Worm (Caenorhabditis elegans) whole organism, L4 larva: ENCODE results near the gene rpy-1.

Source experiments
- F49E8.2 ChIP-seq: sonication (generic microtip); optimal IDR thresholded peaks from 2 replicates; lab custom pipeline; 2016; ENCODE audit warnings: missing compliant biosample characterization, mild to moderate bottlenecking, missing genetic modification characterization, borderline replicate concordance
- T20F7.1 ChIP-seq: fragments of 200-800 bp; sonication (Bioruptor generic); optimal IDR thresholded peaks from 2 replicates; lab custom pipeline; 2018; ENCODE audit warnings: mild to moderate bottlenecking, missing genetic modification characterization, missing compliant biosample characterization
- T26A8.4 ChIP-seq: fragments of 200-800 bp; sonication (Bioruptor generic); IDR thresholded peaks from 2 replicates; pipeline ENCODE4 v1.3.6; 2022; ENCODE audit warnings: missing genetic modification characterization, missing compliant biosample characterization
- Y105C5A.15 ChIP-seq: fragments of 200-800 bp; sonication (Bioruptor generic); IDR thresholded peaks from 2 replicates; pipeline ENCODE4 v1.3.6; 2022; ENCODE audit warnings: missing genetic modification characterization, missing compliant biosample characterization
- Y48G9A.11 ChIP-seq: fragments of 200-800 bp; sonication (Bioruptor generic); IDR thresholded peaks from 2 replicates; pipeline ENCODE4 v1.3.6; 2022; ENCODE audit warnings: missing genetic modification reagents, missing genetic modification characterization, missing compliant biosample characterization
- Y5F2A.4 ChIP-seq: fragments of 200-800 bp; sonication (Bioruptor generic); optimal IDR thresholded peaks from 2 replicates; lab custom pipeline; 2018; ENCODE audit warnings: mild to moderate bottlenecking, missing genetic modification characterization, missing compliant biosample characterization
- Y75B8A.6 ChIP-seq: fragments of 200-800 bp; sonication (Bioruptor generic); IDR thresholded peaks from 2 replicates; pipeline ENCODE4 v1.3.6; 2022; ENCODE audit warnings: missing genetic modification reagents, missing genetic modification characterization, missing compliant biosample characterization
- aha-1 ChIP-seq: fragments of 150-350 bp; peaks from one replicate; lab custom pipeline; 2014; ENCODE audit warnings: missing biosample characterization, missing genetic modification characterization
- aly-2 ChIP-seq: sonication (generic microtip); optimal IDR thresholded peaks from 2 replicates; lab custom pipeline; 2018; ENCODE audit warnings: missing biosample characterization, missing genetic modification characterization
- arid-1 ChIP-seq: fragments of 200-800 bp; sonication (Bioruptor generic); conservative IDR thresholded peaks from 2 replicates; pipeline ENCODE4 v1.3.6; 2022; ENCODE audit warnings: missing genetic modification reagents, missing genetic modification characterization, missing compliant biosample characterization
- attf-4 ChIP-seq: sonication (generic microtip); optimal IDR thresholded peaks from 3 replicates; lab custom pipeline; 2017; ENCODE audit warnings: missing biosample characterization, missing genetic modification characterization
- ceh-32 ChIP-seq: sonication (generic microtip); optimal IDR thresholded peaks from 2 replicates; lab custom pipeline; 2016; ENCODE audit warnings: mild to moderate bottlenecking, missing genetic modification characterization, missing compliant biosample characterization; ENCODE audit not compliant: poor library complexity
- ceh-44 ChIP-seq: fragments of 200-800 bp; sonication (Bioruptor generic); IDR thresholded peaks from 2 replicates; pipeline ENCODE4 v1.3.6; 2022; ENCODE audit warnings: missing genetic modification reagents, missing genetic modification characterization, missing compliant biosample characterization
- ceh-82 ChIP-seq: sonication (generic microtip); optimal IDR thresholded peaks from 2 replicates; lab custom pipeline; 2017; ENCODE audit warnings: missing biosample characterization, missing genetic modification characterization
- ces-1 ChIP-seq: fragments of 150-350 bp; sonication (generic microtip); optimal IDR thresholded peaks from 4 replicates; lab custom pipeline; 2014; ENCODE audit warnings: missing biosample characterization, missing genetic modification reagents, missing genetic modification characterization
- ctbp-1 ChIP-seq: fragments of 200-800 bp; sonication (Bioruptor generic); IDR thresholded peaks from 2 replicates; pipeline ENCODE4 v1.3.6; 2022; ENCODE audit warnings: missing genetic modification reagents, missing genetic modification characterization, missing compliant biosample characterization
- daf-16 ChIP-seq, 3 experiments: sonication (generic microtip); optimal IDR thresholded peaks; 2 replicates each; lab custom pipeline; 2016 to 2017; ENCODE audit warnings: missing genetic modification characterization in 3 of 3, missing genetic modification reagents in 3 of 3, mild to moderate bottlenecking in 2 of 3, missing compliant biosample characterization in 2 of 3, missing biosample characterization in 1 of 3, moderate library complexity in 1 of 3
- daf-19 ChIP-seq: fragments of 200-800 bp; sonication (Bioruptor generic); conservative IDR thresholded peaks from 2 replicates; pipeline ENCODE4 v1.3.6; 2022; ENCODE audit warnings: missing genetic modification characterization, missing compliant biosample characterization
- dmd-6 ChIP-seq: fragments of 200-800 bp; sonication (Bioruptor generic); IDR thresholded peaks from 2 replicates; pipeline ENCODE4 v1.3.6; 2022; ENCODE audit warnings: missing genetic modification reagents, missing genetic modification characterization, missing compliant biosample characterization
- dmd-8 ChIP-seq: fragments of 200-800 bp; sonication (Bioruptor generic); IDR thresholded peaks from 2 replicates; pipeline ENCODE4 v1.3.6; 2022; ENCODE audit warnings: missing genetic modification characterization, missing compliant biosample characterization
- duxl-1 ChIP-seq: sonication (generic microtip); optimal IDR thresholded peaks from 2 replicates; lab custom pipeline; 2016; ENCODE audit warnings: mild to moderate bottlenecking, missing genetic modification characterization, moderate library complexity, missing compliant biosample characterization; ENCODE audit not compliant: poor library complexity
- dve-1 ChIP-seq: sonication (generic microtip); optimal IDR thresholded peaks from 2 replicates; lab custom pipeline; 2017; ENCODE audit warnings: antibody characterized with exemption, mild to moderate bottlenecking, missing genetic modification characterization, missing compliant biosample characterization; ENCODE audit not compliant: insufficient read depth
- egl-27 ChIP-seq: sonication (generic microtip); optimal IDR thresholded peaks from 3 replicates; lab custom pipeline; 2017; ENCODE audit warnings: missing biosample characterization, missing genetic modification reagents, missing genetic modification characterization
- fos-1 ChIP-seq: fragments of 150-350 bp; optimal IDR thresholded peaks from 2 replicates; lab custom pipeline; 2014; ENCODE audit warnings: missing biosample characterization, missing genetic modification characterization
- hif-1 ChIP-seq, 2 experiments: sonication (generic microtip); optimal IDR thresholded peaks; 2 replicates each; lab custom pipeline; 2016 to 2017; ENCODE audit warnings: missing compliant biosample characterization in 2 of 2, missing genetic modification characterization in 2 of 2, missing genetic modification reagents in 2 of 2, missing genotype in 2 of 2, mild to moderate bottlenecking in 1 of 2
- hlh-11 ChIP-seq: fragments of 200-800 bp; sonication (Bioruptor generic); optimal IDR thresholded peaks from 2 replicates; lab custom pipeline; 2018; ENCODE audit warnings: mild to moderate bottlenecking, missing genetic modification characterization, missing compliant biosample characterization
- hlh-30 ChIP-seq: sonication (generic microtip); optimal IDR thresholded peaks from 2 replicates; lab custom pipeline; 2017; ENCODE audit warnings: antibody characterized with exemption, mild to moderate bottlenecking, missing genetic modification characterization, missing compliant biosample characterization; ENCODE audit not compliant: insufficient read depth
- hmg-1.1 ChIP-seq: fragments of 200-800 bp; sonication (Bioruptor generic); IDR thresholded peaks from 2 replicates; pipeline ENCODE4 v1.3.6; 2022; ENCODE audit warnings: missing genetic modification reagents, missing genetic modification characterization, missing compliant biosample characterization
- lin-1 ChIP-seq: fragments of 200-800 bp; sonication (Bioruptor generic); IDR thresholded peaks from 2 replicates; pipeline ENCODE4 v1.3.6; 2022; ENCODE audit warnings: missing genetic modification reagents, missing genetic modification characterization, missing compliant biosample characterization
- lin-15B ChIP-seq: fragments of 150-350 bp; sonication (generic microtip); optimal IDR thresholded peaks from 3 replicates; lab custom pipeline; 2014; ENCODE audit warnings: missing biosample characterization, missing genetic modification characterization
- lin-29 ChIP-seq: fragments of 200-800 bp; sonication (Bioruptor generic); IDR thresholded peaks from 2 replicates; pipeline ENCODE4 v1.3.6; 2022; ENCODE audit warnings: missing genetic modification reagents, missing genetic modification characterization, missing compliant biosample characterization
- lin-38 ChIP-seq: fragments of 200-800 bp; sonication (Bioruptor generic); IDR thresholded peaks from 2 replicates; pipeline ENCODE4 v1.3.6; 2022; ENCODE audit warnings: missing genetic modification reagents, missing genetic modification characterization, missing compliant biosample characterization
- lin-39 ChIP-seq: fragments of 150-350 bp; optimal IDR thresholded peaks from 2 replicates; lab custom pipeline; 2014; ENCODE audit warnings: missing biosample characterization, missing genetic modification reagents, missing genetic modification characterization
- mdt-29 ChIP-seq: fragments of 200-800 bp; sonication (Bioruptor generic); IDR thresholded peaks from 2 replicates; pipeline ENCODE4 v1.3.6; 2022; ENCODE audit warnings: missing genetic modification reagents, missing genetic modification characterization, missing compliant biosample characterization
- nhr-11 ChIP-seq: fragments of 150-350 bp; optimal IDR thresholded peaks from 2 replicates; lab custom pipeline; 2014; ENCODE audit warnings: missing biosample characterization, missing genetic modification characterization
- nhr-111 ChIP-seq: fragments of 200-800 bp; sonication (Bioruptor generic); optimal IDR thresholded peaks from 2 replicates; lab custom pipeline; 2018; ENCODE audit warnings: mild to moderate bottlenecking, missing genetic modification characterization, missing compliant biosample characterization
- nhr-237 ChIP-seq: sonication (generic microtip); optimal IDR thresholded peaks from 2 replicates; lab custom pipeline; 2017; ENCODE audit warnings: missing biosample characterization, missing genetic modification characterization
- nhr-25 ChIP-seq: sonication (generic microtip); optimal IDR thresholded peaks from 2 replicates; lab custom pipeline; 2017; ENCODE audit warnings: missing genetic modification characterization, mild to moderate bottlenecking, missing compliant biosample characterization, antibody characterized with exemption, moderate library complexity, borderline replicate concordance; ENCODE audit not compliant: insufficient read depth
- nhr-28 ChIP-seq: fragments of 150-350 bp; optimal IDR thresholded peaks from 2 replicates; lab custom pipeline; 2014; ENCODE audit warnings: missing biosample characterization, missing genetic modification characterization
- nhr-41 ChIP-seq: fragments of 200-800 bp; sonication (Bioruptor generic); IDR thresholded peaks from 2 replicates; pipeline ENCODE4 v1.3.6; 2022; ENCODE audit warnings: missing genetic modification reagents, missing genetic modification characterization, missing compliant biosample characterization
- pha-4 ChIP-seq, 2 experiments: fragments of 150-350 bp in 1 of 2; fragments of 200-800 bp in 1 of 2; sonication (Bioruptor generic) in 1 of 2; IDR thresholded peaks in 1 of 2; optimal IDR thresholded peaks in 1 of 2; 2 replicates each; pipeline versions ENCODE4 v1.3.6 to Lab custom; 2014 to 2022; ENCODE audit warnings: missing genetic modification characterization in 2 of 2, missing genetic modification reagents in 2 of 2, missing biosample characterization in 1 of 2, missing compliant biosample characterization in 1 of 2
- php-3 ChIP-seq: fragments of 200-800 bp; sonication (Bioruptor generic); IDR thresholded peaks from 2 replicates; pipeline ENCODE4 v1.3.6; 2022; ENCODE audit warnings: missing genetic modification reagents, missing genetic modification characterization, missing compliant biosample characterization
- pqm-1 ChIP-seq: sonication (generic microtip); optimal IDR thresholded peaks from 2 replicates; lab custom pipeline; 2017; ENCODE audit warnings: missing biosample characterization, missing genetic modification characterization
- rbr-2 ChIP-seq: sonication (generic microtip); optimal IDR thresholded peaks from 2 replicates; lab custom pipeline; 2016; ENCODE audit warnings: missing genotype, missing genetic modification characterization, missing compliant biosample characterization
- saeg-2 ChIP-seq: fragments of 200-800 bp; sonication (Bioruptor generic); IDR thresholded peaks from 2 replicates; pipeline ENCODE4 v1.3.6; 2022; ENCODE audit warnings: missing genetic modification reagents, missing genetic modification characterization, missing compliant biosample characterization
- sdz-12 ChIP-seq: fragments of 200-800 bp; sonication (Bioruptor generic); optimal IDR thresholded peaks from 2 replicates; lab custom pipeline; 2018; ENCODE audit warnings: mild to moderate bottlenecking, missing genetic modification characterization, missing compliant biosample characterization
- spr-1 ChIP-seq: sonication (generic microtip); optimal IDR thresholded peaks from 2 replicates; lab custom pipeline; 2016; ENCODE audit warnings: mild to moderate bottlenecking, missing genetic modification characterization, missing compliant biosample characterization
- tra-1 ChIP-seq: fragments of 200-800 bp; sonication (Bioruptor generic); IDR thresholded peaks from 2 replicates; pipeline ENCODE4 v1.3.6; 2022; ENCODE audit warnings: missing genetic modification reagents, missing genetic modification characterization, missing compliant biosample characterization
- zfp-2 ChIP-seq: sonication (generic microtip); optimal IDR thresholded peaks from 2 replicates; lab custom pipeline; 2016; ENCODE audit warnings: mild to moderate bottlenecking, missing genetic modification characterization, missing compliant biosample characterization
- zfp-3 ChIP-seq: fragments of 200-800 bp; sonication (Bioruptor generic); conservative IDR thresholded peaks from 2 replicates; pipeline ENCODE4 v1.3.6; 2022; ENCODE audit warnings: missing genetic modification reagents, missing genetic modification characterization, missing compliant biosample characterization

Gene rpy-1

ce11 chrII:6701497-6701896, 3.9 kb downstream of the rpy-1 start, which contains the start of gene C18H9.6:
TSS of gene C18H9.6 (minus strand) at chrII:6701625.
- TF ChIP-seq lin-1 (GFP tag; lab: Robert Waterston, UW) = peak; percentile 77
- TF ChIP-seq nhr-237 (tag; lab: Kevin White, UChicago) = no peak
- TF ChIP-seq lin-39 (tag; lab: Kevin White, UChicago) = no peak
- TF ChIP-seq nhr-28 (tag; lab: Kevin White, UChicago) = peak; percentile 83
- no peak for TF ChIP-seq pha-4 (GFP tag; IDR thresholded peaks at IDR 0.05; lab: Robert Waterston, UW)
- TF ChIP-seq pha-4 (tag; optimal IDR thresholded peaks at IDR 0.05; lab: Kevin White, UChicago) = no peak
- no peak for TF ChIP-seq daf-16 (GFP tag; optimal IDR thresholded peaks at IDR 0.05; lab: Kevin White, UChicago)
- TF ChIP-seq daf-16 (tag; optimal IDR thresholded peaks at IDR 0.05; lab: Kevin White, UChicago) = no peak
- no peak for TF ChIP-seq Y5F2A.4 (GFP tag; lab: Kevin White, UChicago)
- TF ChIP-seq nhr-41 = no peak
- TF ChIP-seq hmg-1.1 = no peak
- TF ChIP-seq dmd-6 (GFP tag; lab: Robert Waterston, UW) = peak; percentile 91
- TF ChIP-seq ces-1 (GFP tag; lab: Kevin White, UChicago) = no peak
- TF ChIP-seq Y75B8A.6 (GFP tag; lab: Robert Waterston, UW) = no peak
- no peak for TF ChIP-seq nhr-25 (tag; lab: Kevin White, UChicago)
- TF ChIP-seq aly-2 (tag; lab: Kevin White, UChicago) = no peak
- no peak for TF ChIP-seq ctbp-1 (GFP tag; lab: Robert Waterston, UW)
- no peak for TF ChIP-seq sdz-12
- TF ChIP-seq tra-1 (GFP tag; lab: Robert Waterston, UW) = no peak
- TF ChIP-seq duxl-1 (tag; lab: Kevin White, UChicago) = no peak
- TF ChIP-seq dve-1 (tag; lab: Kevin White, UChicago) = peak; percentile 80
- no peak for TF ChIP-seq egl-27 (tag; lab: Kevin White, UChicago)
- TF ChIP-seq hif-1 (tag; optimal IDR thresholded peaks at IDR 0.05; lab: Kevin White, UChicago) = no peak
- peak; percentile 58 for TF ChIP-seq hlh-11 (tag; lab: Kevin White, UChicago)
- TF ChIP-seq Y105C5A.15 = no peak
- TF ChIP-seq fos-1 (tag; lab: Kevin White, UChicago) = no peak
- no peak for TF ChIP-seq lin-15B (tag; lab: Kevin White, UChicago)
- no peak for TF ChIP-seq hlh-30 (tag; lab: Kevin White, UChicago)
- TF ChIP-seq ceh-32 = no peak
- no peak for TF ChIP-seq mdt-29 (GFP tag; lab: Robert Waterston, UW)
- no peak for TF ChIP-seq lin-38 (GFP tag; lab: Robert Waterston, UW)
- no peak for TF ChIP-seq saeg-2
- no peak for TF ChIP-seq T26A8.4
- no peak for TF ChIP-seq ceh-82 (tag; lab: Kevin White, UChicago)
- TF ChIP-seq zfp-3 = no peak
- TF ChIP-seq rbr-2 (tag; lab: Kevin White, UChicago) = no peak
- no peak for TF ChIP-seq nhr-11 (tag; lab: Kevin White, UChicago)
- TF ChIP-seq pqm-1 (tag; lab: Kevin White, UChicago) = peak; percentile 73
- TF ChIP-seq spr-1 = no peak
- TF ChIP-seq zfp-2 = no peak
- TF ChIP-seq dmd-8 (GFP tag; lab: Robert Waterston, UW) = no peak
- TF ChIP-seq F49E8.2 = no peak
- no peak for TF ChIP-seq aha-1 (tag; lab: Kevin White, UChicago)
- TF ChIP-seq lin-29 (GFP tag; lab: Robert Waterston, UW) = no peak
- TF ChIP-seq daf-19 (GFP tag; lab: Robert Waterston, UW) = no peak
- no peak for TF ChIP-seq Y48G9A.11 (GFP tag; lab: Robert Waterston, UW)
- no peak for TF ChIP-seq ceh-44 (GFP tag; lab: Robert Waterston, UW)
- TF ChIP-seq attf-4 = no peak
- peak; percentile 79 for TF ChIP-seq php-3
- no peak for TF ChIP-seq arid-1 (GFP tag; lab: Robert Waterston, UW)
- no peak for TF ChIP-seq nhr-111
- TF ChIP-seq T20F7.1 = peak; percentile 1
